Worm (Caenorhabditis elegans) whole organism, young adult: Measurements from ENCODE around the gene Y55F3BR.1.

Source experiments
- B0035.1 ChIP-seq: sonication (generic microtip); optimal IDR thresholded peaks from 2 replicates; lab custom pipeline; 2016; ENCODE audit warnings: missing genetic modification characterization, mild to moderate bottlenecking, missing compliant biosample characterization, missing genotype, missing genetic modification reagents
- B0261.1 ChIP-seq: sonication (generic microtip); optimal IDR thresholded peaks from 2 replicates; lab custom pipeline; 2016; ENCODE audit warnings: mild to moderate bottlenecking, missing genetic modification characterization, moderate library complexity, missing compliant biosample characterization
- C17E4.6 ChIP-seq: fragments of 200-800 bp; sonication (Bioruptor generic); IDR thresholded peaks from 2 replicates; pipeline ENCODE4 v1.3.6; 2022; ENCODE audit warnings: missing genetic modification reagents, missing genetic modification characterization, missing compliant biosample characterization
- F22D6.2 ChIP-seq: sonication (generic microtip); optimal IDR thresholded peaks from 2 replicates; lab custom pipeline; 2016; ENCODE audit warnings: mild to moderate bottlenecking, missing genetic modification characterization, missing compliant biosample characterization
- F33H1.4 ChIP-seq: fragments of 200-800 bp; sonication (Bioruptor generic); IDR thresholded peaks from 2 replicates; pipeline ENCODE4 v1.3.6; 2022; ENCODE audit warnings: missing genetic modification reagents, missing genetic modification characterization, missing compliant biosample characterization
- F39B2.1 ChIP-seq: fragments of 200-800 bp; sonication (Bioruptor generic); IDR thresholded peaks from 2 replicates; pipeline ENCODE4 v1.3.6; 2022; ENCODE audit warnings: missing genetic modification reagents, missing genetic modification characterization, missing compliant biosample characterization
- F49E8.2 ChIP-seq: sonication (generic microtip); optimal IDR thresholded peaks from 3 replicates; lab custom pipeline; 2017; ENCODE audit warnings: missing genetic modification characterization, mild to moderate bottlenecking, missing compliant biosample characterization, antibody characterized with exemption, moderate library complexity; ENCODE audit not compliant: insufficient read depth
- F57A8.1 ChIP-seq: fragments of 200-800 bp; sonication (Bioruptor generic); optimal IDR thresholded peaks from 2 replicates; lab custom pipeline; 2018; ENCODE audit warnings: mild to moderate bottlenecking, missing genetic modification characterization, moderate library complexity, missing compliant biosample characterization
- K12H6.12 ChIP-seq: fragments of 200-800 bp; sonication (Bioruptor generic); optimal IDR thresholded peaks from 2 replicates; lab custom pipeline; 2018; ENCODE audit warnings: mild to moderate bottlenecking, missing genetic modification characterization, missing compliant biosample characterization
- T26A5.8 ChIP-seq: sonication (generic microtip); optimal IDR thresholded peaks from 2 replicates; lab custom pipeline; 2016; ENCODE audit warnings: missing genetic modification characterization, missing compliant biosample characterization
- Y53F4B.3 ChIP-seq: fragments of 200-800 bp; sonication (Bioruptor generic); IDR thresholded peaks from 2 replicates; pipeline ENCODE4 v1.3.6; 2022; ENCODE audit warnings: missing genetic modification reagents, missing genetic modification characterization, missing compliant biosample characterization
- Y53G8AR.9 ChIP-seq: fragments of 200-800 bp; sonication (Bioruptor generic); conservative IDR thresholded peaks from 2 replicates; pipeline ENCODE4 v1.3.6; 2022; ENCODE audit warnings: missing genetic modification reagents, missing genetic modification characterization, missing compliant biosample characterization
- Y56A3A.18 ChIP-seq: fragments of 200-800 bp; sonication (Bioruptor generic); IDR thresholded peaks from 2 replicates; pipeline ENCODE4 v1.3.6; 2022; ENCODE audit warnings: missing genetic modification reagents, missing genetic modification characterization, missing compliant biosample characterization
- aptf-3 ChIP-seq: fragments of 200-800 bp; sonication (Bioruptor generic); IDR thresholded peaks from 2 replicates; pipeline ENCODE4 v1.3.6; 2022; ENCODE audit warnings: missing genetic modification characterization, missing compliant biosample characterization
- athp-1 ChIP-seq: sonication (generic microtip); optimal IDR thresholded peaks from 2 replicates; lab custom pipeline; 2017; ENCODE audit warnings: mild to moderate bottlenecking, missing genetic modification characterization, missing compliant biosample characterization
- bed-1 ChIP-seq: fragments of 200-800 bp; sonication (Bioruptor generic); IDR thresholded peaks from 2 replicates; pipeline ENCODE4 v1.3.6; 2022; ENCODE audit warnings: missing genetic modification reagents, missing genetic modification characterization, missing compliant biosample characterization
- bed-2 ChIP-seq: fragments of 200-800 bp; sonication (Bioruptor generic); IDR thresholded peaks from 2 replicates; pipeline ENCODE4 v1.3.6; 2022; ENCODE audit warnings: missing genetic modification reagents, missing genetic modification characterization, missing compliant biosample characterization
- cebp-1 ChIP-seq, 2 experiments: fragments of 200-800 bp in 1 of 2; sonication (Bioruptor generic) in 1 of 2; sonication (generic microtip) in 1 of 2; IDR thresholded peaks in 1 of 2; optimal IDR thresholded peaks in 1 of 2; 2 replicates each; pipeline versions ENCODE4 v1.3.6 to Lab custom; 2017 to 2022; ENCODE audit warnings: missing compliant biosample characterization in 2 of 2, missing genetic modification characterization in 2 of 2, mild to moderate bottlenecking in 1 of 2, missing genetic modification reagents in 1 of 2, moderate library complexity in 1 of 2
- cebp-2 ChIP-seq: fragments of 200-800 bp; sonication (Bioruptor generic); IDR thresholded peaks from 2 replicates; pipeline ENCODE4 v1.3.6; 2022; ENCODE audit warnings: missing genetic modification characterization, missing compliant biosample characterization
- chd-7 ChIP-seq: sonication (generic microtip); optimal IDR thresholded peaks from 2 replicates; lab custom pipeline; 2016; ENCODE audit warnings: mild to moderate bottlenecking, missing genetic modification characterization, moderate library complexity, missing compliant biosample characterization
- egl-18 ChIP-seq: fragments of 200-800 bp; sonication (Bioruptor generic); IDR thresholded peaks from 2 replicates; pipeline ENCODE4 v1.3.6; 2022; ENCODE audit warnings: missing genetic modification reagents, missing genetic modification characterization, missing compliant biosample characterization
- egrh-3 ChIP-seq: fragments of 200-800 bp; sonication (Bioruptor generic); IDR thresholded peaks from 2 replicates; pipeline ENCODE4 v1.3.6; 2022; ENCODE audit warnings: missing genetic modification reagents, missing genetic modification characterization, missing compliant biosample characterization
- ekl-4 ChIP-seq: fragments of 200-800 bp; sonication (Bioruptor generic); IDR thresholded peaks from 2 replicates; pipeline ENCODE4 v1.3.6; 2022; ENCODE audit warnings: missing genetic modification reagents, missing genetic modification characterization, missing compliant biosample characterization
- gei-17 ChIP-seq: fragments of 200-800 bp; sonication (Bioruptor generic); optimal IDR thresholded peaks from 2 replicates; lab custom pipeline; 2018; ENCODE audit warnings: mild to moderate bottlenecking, missing genetic modification characterization, missing compliant biosample characterization
- hlh-12 ChIP-seq: sonication (generic microtip); optimal IDR thresholded peaks from 2 replicates; lab custom pipeline; 2016; ENCODE audit warnings: missing genetic modification characterization, missing compliant biosample characterization
- hmg-1.2 ChIP-seq: fragments of 200-800 bp; sonication (Bioruptor generic); IDR thresholded peaks from 2 replicates; pipeline ENCODE4 v1.3.6; 2022; ENCODE audit warnings: missing genetic modification reagents, missing genetic modification characterization, missing compliant biosample characterization
- hsf-1 ChIP-seq: fragments of 200-800 bp; sonication (Bioruptor generic); IDR thresholded peaks from 2 replicates; pipeline ENCODE4 v1.3.6; 2022; ENCODE audit warnings: missing genetic modification reagents, missing genetic modification characterization, missing compliant biosample characterization
- lin-35 ChIP-seq, 3 experiments: fragments of 150-350 bp in 2 of 3; sonication (generic microtip) in 1 of 3; optimal IDR thresholded peaks; 2 replicates each; lab custom pipeline; 2014 to 2018; ENCODE audit warnings: missing biosample characterization in 3 of 3, missing genetic modification characterization in 3 of 3, missing genetic modification reagents in 3 of 3
- lin-40 ChIP-seq: sonication (generic microtip); optimal IDR thresholded peaks from 2 replicates; lab custom pipeline; 2016; ENCODE audit warnings: missing genetic modification characterization, mild to moderate bottlenecking, missing compliant biosample characterization, missing genotype, missing genetic modification reagents
- lin-54 ChIP-seq: fragments of 200-800 bp; sonication (Bioruptor generic); optimal IDR thresholded peaks from 2 replicates; lab custom pipeline; 2018; ENCODE audit warnings: mild to moderate bottlenecking, missing genetic modification characterization, missing compliant biosample characterization
- madf-6 ChIP-seq: fragments of 200-800 bp; sonication (Bioruptor generic); IDR thresholded peaks from 2 replicates; pipeline ENCODE4 v1.3.6; 2022; ENCODE audit warnings: missing genetic modification reagents, missing genetic modification characterization, missing compliant biosample characterization
- mcd-1 ChIP-seq: fragments of 200-800 bp; sonication (Bioruptor generic); IDR thresholded peaks from 2 replicates; pipeline ENCODE4 v1.3.6; 2022; ENCODE audit warnings: missing genetic modification reagents, missing genetic modification characterization, missing compliant biosample characterization
- mxl-1 ChIP-seq: sonication (generic microtip); optimal IDR thresholded peaks from 2 replicates; lab custom pipeline; 2016; ENCODE audit warnings: missing genetic modification characterization, missing compliant biosample characterization
- nfya-2 ChIP-seq: fragments of 200-800 bp; sonication (Bioruptor generic); IDR thresholded peaks from 2 replicates; pipeline ENCODE4 v1.3.6; 2022; ENCODE audit warnings: missing genetic modification reagents, missing genetic modification characterization, missing compliant biosample characterization
- nfyb-1 ChIP-seq: fragments of 200-800 bp; sonication (Bioruptor generic); IDR thresholded peaks from 2 replicates; pipeline ENCODE4 v1.3.6; 2022; ENCODE audit warnings: missing genetic modification reagents, missing genetic modification characterization, missing compliant biosample characterization
- nhr-120 ChIP-seq: fragments of 200-800 bp; sonication (Bioruptor generic); IDR thresholded peaks from 2 replicates; pipeline ENCODE4 v1.3.6; 2022; ENCODE audit warnings: missing genetic modification characterization, missing compliant biosample characterization
- nhr-27 ChIP-seq: fragments of 200-800 bp; sonication (Bioruptor generic); optimal IDR thresholded peaks from 2 replicates; lab custom pipeline; 2018; ENCODE audit warnings: mild to moderate bottlenecking, missing genetic modification characterization, moderate library complexity, missing compliant biosample characterization
- pha-4 ChIP-seq: fragments of 150-350 bp; sonication (generic microtip); optimal IDR thresholded peaks from 2 replicates; lab custom pipeline; 2014; ENCODE audit warnings: missing biosample characterization, missing genetic modification reagents, missing genetic modification characterization
- sea-2 ChIP-seq: fragments of 200-800 bp; sonication (Bioruptor generic); IDR thresholded peaks from 2 replicates; pipeline ENCODE4 v1.3.6; 2022; ENCODE audit warnings: missing genetic modification characterization, missing compliant biosample characterization
- snpc-4 ChIP-seq, 5 experiments: fragments of 150-350 bp in 1 of 5; sonication (generic microtip) in 4 of 5; optimal IDR thresholded peaks; 2 replicates each; lab custom pipeline; 2014 to 2018; ENCODE audit warnings: missing genetic modification characterization in 5 of 5, missing biosample characterization in 3 of 5, antibody characterized with exemption in 2 of 5, mild to moderate bottlenecking in 2 of 5, missing compliant biosample characterization in 2 of 5, missing genotype in 2 of 5, moderate library complexity in 2 of 5, missing genetic modification reagents in 1 of 5
- somi-1 ChIP-seq: fragments of 200-800 bp; sonication (Bioruptor generic); optimal IDR thresholded peaks from 2 replicates; lab custom pipeline; 2018; ENCODE audit warnings: mild to moderate bottlenecking, missing genetic modification characterization, missing compliant biosample characterization
- tlf-1 ChIP-seq: fragments of 200-800 bp; sonication (Bioruptor generic); optimal IDR thresholded peaks from 2 replicates; lab custom pipeline; 2018; ENCODE audit warnings: mild to moderate bottlenecking, missing genetic modification characterization, missing compliant biosample characterization
- zfh-2 ChIP-seq: fragments of 200-800 bp; sonication (Bioruptor generic); conservative IDR thresholded peaks from 2 replicates; pipeline ENCODE4 v1.3.6; 2022; ENCODE audit warnings: missing genetic modification reagents, missing genetic modification characterization, missing compliant biosample characterization
- zim-3 ChIP-seq: sonication (generic microtip); optimal IDR thresholded peaks from 2 replicates; lab custom pipeline; 2017; ENCODE audit warnings: mild to moderate bottlenecking, missing genetic modification characterization, moderate library complexity, missing compliant biosample characterization
- ztf-22 ChIP-seq: fragments of 200-800 bp; sonication (Bioruptor generic); optimal IDR thresholded peaks from 2 replicates; lab custom pipeline; 2018; ENCODE audit warnings: mild to moderate bottlenecking, missing genetic modification characterization, moderate library complexity, missing compliant biosample characterization
- ztf-28 ChIP-seq: fragments of 200-800 bp; sonication (Bioruptor generic); IDR thresholded peaks from 2 replicates; pipeline ENCODE4 v1.3.6; 2022; ENCODE audit warnings: missing genetic modification reagents, missing genetic modification characterization, missing compliant biosample characterization
- ztf-6 ChIP-seq: fragments of 200-800 bp; sonication (Bioruptor generic); IDR thresholded peaks from 2 replicates; pipeline ENCODE4 v1.3.6; 2022; ENCODE audit warnings: missing genetic modification reagents, missing genetic modification characterization, missing compliant biosample characterization

The Y55F3BR.1 gene

DNA sequence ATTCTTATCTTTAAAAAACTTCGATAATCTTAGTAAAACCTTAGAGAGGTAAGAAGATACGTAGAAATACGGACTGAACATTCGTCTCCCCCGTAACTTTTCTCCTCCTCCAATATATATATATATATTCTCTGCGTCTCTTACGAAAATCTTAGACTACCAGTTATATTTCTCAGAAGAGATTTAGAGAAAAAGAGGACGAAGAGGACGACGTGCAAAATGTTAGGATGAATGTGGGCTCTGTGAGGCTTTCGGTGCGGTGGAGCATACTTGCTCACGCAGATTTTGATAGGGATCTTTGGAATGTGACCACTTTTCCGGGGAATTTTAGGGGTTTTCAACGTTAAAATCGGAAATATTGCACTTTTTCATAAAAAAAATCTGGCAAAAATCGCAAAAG lies 46.2 kb upstream of the Y55F3BR.1 start:
- TF ChIP-seq nhr-120 (GFP tag; lab: Robert Waterston, UW) (no peak), K12H6.12 (tag; lab: Kevin White, UChicago) (no peak), ztf-6 (GFP tag; lab: Robert Waterston, UW) (no peak), snpc-4 (GFP tag; optimal IDR thresholded peaks at IDR 0.05; lab: Kevin White, UChicago) (no peak), snpc-4 (tag; optimal IDR thresholded peaks at IDR 0.05; lab: Kevin White, UChicago) (peak in 1 of 4 experiments; percentile 17), cebp-2 (GFP tag; lab: Robert Waterston, UW) (no peak), cebp-1 (GFP tag; IDR thresholded peaks at IDR 0.05; lab: Robert Waterston, UW) (no peak), cebp-1 (tag; optimal IDR thresholded peaks at IDR 0.05; lab: Kevin White, UChicago) (peak; percentile 39), pha-4 (no peak), bed-2 (GFP tag; lab: Robert Waterston, UW) (no peak), mxl-1 (tag; lab: Kevin White, UChicago) (no peak), madf-6 (GFP tag; lab: Robert Waterston, UW) (no peak), ztf-28 (GFP tag; lab: Robert Waterston, UW) (no peak), sea-2 (GFP tag; lab: Robert Waterston, UW) (no peak), egl-18 (GFP tag; lab: Robert Waterston, UW) (no peak), zim-3 (tag; lab: Kevin White, UChicago) (no peak), egrh-3 (no peak), F57A8.1 (no peak), C17E4.6 (no peak), lin-35 (GFP tag; optimal IDR thresholded peaks at IDR 0.05; lab: Kevin White, UChicago) (peak in 1 of 3 experiments; percentile 35), bed-1 (GFP tag; lab: Robert Waterston, UW) (no peak), nhr-27 (tag; lab: Kevin White, UChicago) (no peak), lin-54 (GFP tag; lab: Kevin White, UChicago) (no peak), nfya-2 (GFP tag; lab: Robert Waterston, UW) (no peak), somi-1 (peak; percentile 7), F39B2.1 (no peak), hlh-12 (tag; lab: Kevin White, UChicago) (no peak), nfyb-1 (no peak), athp-1 (tag; lab: Kevin White, UChicago) (no peak), aptf-3 (GFP tag; lab: Robert Waterston, UW) (no peak), hsf-1 (GFP tag; lab: Robert Waterston, UW) (no peak), T26A5.8 (tag; lab: Kevin White, UChicago) (no peak), gei-17 (GFP tag; lab: Kevin White, UChicago) (no peak), B0261.1 (tag; lab: Kevin White, UChicago) (no peak), F49E8.2 (tag; lab: Kevin White, UChicago) (no peak), chd-7 (tag; lab: Kevin White, UChicago) (no peak), hmg-1.2 (GFP tag; lab: Robert Waterston, UW) (peak; percentile 80), mcd-1 (GFP tag; lab: Robert Waterston, UW) (peak; percentile 58), F22D6.2 (tag; lab: Kevin White, UChicago) (no peak), zfh-2 (no peak), F33H1.4 (GFP tag; lab: Robert Waterston, UW) (no peak)
- TF ChIP-seq, all 124 proteins: peak for 6

DNA sequence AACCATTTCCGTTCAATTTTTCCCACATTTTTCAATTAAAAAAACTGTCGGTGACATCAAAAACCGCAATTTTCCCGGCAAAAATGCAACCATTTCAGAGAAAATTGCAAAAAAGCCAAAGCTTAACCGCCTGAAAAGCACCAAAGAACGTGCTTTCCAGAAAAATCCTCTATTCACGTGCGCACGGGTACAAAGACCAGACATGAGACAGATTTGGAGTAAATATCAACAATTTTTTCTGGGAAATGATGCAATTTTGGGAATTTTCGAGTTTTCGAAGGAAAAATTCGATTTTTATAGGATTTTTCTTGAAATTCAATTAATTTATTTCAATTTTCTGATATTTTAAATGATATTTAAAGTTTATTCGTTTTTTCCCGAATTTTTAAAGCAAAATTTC lies 45.5 kb upstream of the Y55F3BR.1 start:
- TF ChIP-seq hmg-1.2 (GFP tag; lab: Robert Waterston, UW) (no peak), Y53F4B.3 (GFP tag; lab: Robert Waterston, UW) (no peak), ztf-22 (GFP tag; lab: Kevin White, UChicago) (no peak), snpc-4 (GFP tag; optimal IDR thresholded peaks at IDR 0.05; lab: Kevin White, UChicago) (no peak), snpc-4 (tag; optimal IDR thresholded peaks at IDR 0.05; lab: Kevin White, UChicago) (no peak), lin-40 (tag; lab: Kevin White, UChicago) (no peak), B0035.1 (tag; lab: Kevin White, UChicago) (no peak), Y56A3A.18 (no peak), tlf-1 (GFP tag; lab: Kevin White, UChicago) (no peak), ekl-4 (GFP tag; lab: Robert Waterston, UW) (no peak), Y53G8AR.9 (GFP tag; lab: Robert Waterston, UW) (no peak)
- TF ChIP-seq, all 124 proteins: peak for 0
